Worm (Caenorhabditis elegans) whole organism, midembryonic: ENCODE measurements around the gene srw-109.

ENCODE experiments used
- T22C8.4 ChIP-seq: fragments of 200-800 bp; sonication (Bioruptor generic); IDR thresholded peaks from 2 replicates; pipeline ENCODE4 v1.3.6; 2022; ENCODE audit warnings: missing genetic modification characterization, missing compliant biosample characterization
- ztf-29 ChIP-seq: fragments of 200-800 bp; sonication (Bioruptor generic); IDR thresholded peaks from 2 replicates; pipeline ENCODE4 v1.3.6; 2022; ENCODE audit warnings: missing genetic modification reagents, missing genetic modification characterization, missing compliant biosample characterization

DNA sequence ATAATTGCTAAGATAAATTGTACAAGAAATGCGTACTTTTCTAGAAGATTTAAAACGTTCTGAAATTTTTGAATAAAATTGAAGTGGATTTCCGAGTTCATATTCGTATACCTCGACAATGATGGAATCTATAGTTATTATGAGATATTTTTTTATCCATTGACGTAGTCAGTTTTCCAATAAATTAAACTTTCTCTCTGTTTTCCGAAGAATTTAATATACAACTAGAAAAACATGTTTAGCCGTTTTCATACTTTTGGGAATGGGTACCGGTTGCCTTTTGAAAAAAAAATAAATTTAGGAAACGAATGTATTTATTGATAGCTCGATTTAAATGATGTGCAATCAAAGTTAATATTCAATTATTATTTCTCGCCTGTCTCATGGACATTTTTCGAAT is at the start of gene srw-109:
- TF ChIP-seq ztf-29 (GFP tag; lab: Robert Waterston, UW) (no peak), T22C8.4 (no peak)
